Worm (Caenorhabditis elegans) whole organism, mixed stage, embryonic: ENCODE measurements around the gene oxi-1.

Source experiments
- bed-3 ChIP-seq: fragments of 200-800 bp; sonication (Bioruptor generic); optimal IDR thresholded peaks from 3 replicates; lab custom pipeline; 2018; ENCODE audit warnings: mild to moderate bottlenecking, missing genetic modification characterization, moderate library complexity, missing compliant biosample characterization
- elt-1 ChIP-seq: sonication (generic microtip); optimal IDR thresholded peaks from 2 replicates; lab custom pipeline; 2017; ENCODE audit warnings: missing genetic modification characterization, mild to moderate bottlenecking, missing compliant biosample characterization, antibody characterized with exemption, moderate library complexity, borderline replicate concordance; ENCODE audit not compliant: insufficient read depth
- mls-2 ChIP-seq: sonication (generic microtip); optimal IDR thresholded peaks from 2 replicates; lab custom pipeline; 2016; ENCODE audit warnings: mild to moderate bottlenecking, missing genetic modification characterization, moderate library complexity, missing compliant biosample characterization
- nhr-12 ChIP-seq: fragments of 150-350 bp; optimal IDR thresholded peaks from 2 replicates; lab custom pipeline; 2014; ENCODE audit warnings: missing biosample characterization, missing genetic modification characterization
- nhr-2 ChIP-seq: fragments of 150-350 bp; optimal IDR thresholded peaks from 2 replicates; lab custom pipeline; 2014; ENCODE audit warnings: missing biosample characterization, missing genetic modification characterization
- nhr-237 ChIP-seq: fragments of 150-350 bp; optimal IDR thresholded peaks from 2 replicates; lab custom pipeline; 2014; ENCODE audit warnings: missing biosample characterization, missing genetic modification characterization
- snpc-4 ChIP-seq: fragments of 150-350 bp; optimal IDR thresholded peaks from 2 replicates; lab custom pipeline; 2014; ENCODE audit warnings: missing biosample characterization, missing genetic modification characterization
- unc-62 ChIP-seq: fragments of 150-350 bp; optimal IDR thresholded peaks from 2 replicates; lab custom pipeline; 2014; ENCODE audit warnings: missing biosample characterization, missing genetic modification reagents, missing genetic modification characterization

DNA sequence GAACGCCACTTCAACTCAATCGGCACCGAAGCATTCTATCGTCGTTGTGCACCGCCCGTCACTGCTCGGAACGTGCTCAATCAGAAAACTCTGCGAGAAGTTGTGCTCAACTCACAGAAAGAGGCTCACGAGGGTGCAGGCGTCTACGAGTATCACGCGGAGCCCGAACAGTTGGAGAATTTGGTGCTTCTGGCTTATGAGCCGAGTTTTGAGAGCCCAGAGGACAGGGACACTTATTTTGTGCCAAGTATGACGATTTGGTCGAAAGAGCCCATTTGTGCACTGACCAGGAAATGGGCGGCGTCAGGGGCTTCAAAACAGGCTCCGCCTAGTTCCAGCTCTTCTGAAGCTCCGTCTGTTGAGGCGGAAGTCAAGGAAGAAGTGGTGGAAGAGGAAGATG is 30.7 kb downstream of the oxi-1 start:
- TF ChIP-seq mls-2 (tag; lab: Kevin White, UChicago) (no peak), nhr-12 (tag; lab: Kevin White, UChicago) (no peak), nhr-237 (tag; lab: Kevin White, UChicago) (no peak), snpc-4 (tag; lab: Kevin White, UChicago) (no peak), nhr-2 (tag; lab: Kevin White, UChicago) (no peak), elt-1 (no peak), unc-62 (GFP tag; lab: Kevin White, UChicago) (no peak), bed-3 (GFP tag; lab: Kevin White, UChicago) (no peak)
